Comparison of ENCODE assay signal across 1 fruit fly cellular context in the genomic region with DNA sequence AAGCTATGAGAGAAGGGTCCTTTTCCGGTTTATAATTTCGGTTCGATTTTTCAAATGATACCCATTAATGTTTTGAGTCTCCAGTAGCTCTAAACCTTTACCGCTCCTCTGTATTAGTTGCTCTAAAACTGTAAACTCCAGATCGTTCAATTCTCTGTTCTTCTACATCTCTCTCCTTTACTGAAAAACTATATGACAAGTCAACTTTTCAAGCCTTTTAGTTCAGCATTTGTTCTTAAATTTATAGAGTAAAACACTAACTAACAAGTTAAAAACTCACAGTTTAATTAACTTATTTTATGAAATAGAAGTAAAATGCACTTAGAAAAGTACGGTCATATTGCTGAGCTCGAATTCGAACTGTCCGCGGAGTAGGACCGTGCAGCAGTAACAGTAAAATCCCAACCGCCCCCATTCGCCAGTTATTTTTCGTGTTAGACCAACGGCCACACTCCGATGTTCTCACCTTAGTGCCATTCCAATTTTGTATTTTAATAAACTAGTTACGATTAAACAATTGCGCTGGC.
TF ChIP-seq lines count a peak whose summit lies in the region.

No protein-coding gene starts in this region.

TF ChIP-seq in whole organism, embryonic, 481 proteins besides CTCF, POLR2A, EP300 and RAD21 (continued from another document):
- TF ChIP-seq CG11504 (tag; optimal IDR thresholded peaks at IDR 0.05; lab: Kevin White, UChicago) (peak; percentile 25), sima (GFP tag; optimal IDR thresholded peaks at IDR 0.05; lab: Kevin White, UChicago) (no peak), gfzf (GFP tag; optimal IDR thresholded peaks at IDR 0.05; lab: Kevin White, UChicago) (peak; percentile 91), Stat92E (GFP tag; optimal IDR thresholded peaks at IDR 0.05; lab: Kevin White, UChicago) (no peak), sd (tag; optimal IDR thresholded peaks at IDR 0.05; lab: Kevin White, UChicago) (no peak), CG6791 (GFP tag; IDR thresholded peaks at IDR 0.05; lab: Robert Waterston, UW; ENCODE audit: partially characterized antibody) (0 out of 3 replicates have a peak, but pooled peaks have one; percentile 17), zen2 (GFP tag; IDR thresholded peaks at IDR 0.05; lab: Robert Waterston, UW; ENCODE audit: partially characterized antibody) (no peak), CG4328 (GFP tag; optimal IDR thresholded peaks at IDR 0.05; lab: Kevin White, UChicago) (no peak), Atf3 (GFP tag; optimal IDR thresholded peaks at IDR 0.05; lab: Kevin White, UChicago) (peak; percentile 18), CG2202 (tag; optimal IDR thresholded peaks at IDR 0.05; lab: Kevin White, UChicago) (no peak), Blimp-1 (GFP tag; optimal IDR thresholded peaks at IDR 0.05; lab: Kevin White, UChicago) (no peak), Sry-δ (GFP tag; optimal IDR thresholded peaks at IDR 0.05; lab: Kevin White, UChicago) (peak; percentile 22), CG15514 (GFP tag; optimal IDR thresholded peaks at IDR 0.05; lab: Kevin White, UChicago) (peak; percentile 18), da (GFP tag; optimal IDR thresholded peaks at IDR 0.05; lab: Kevin White, UChicago) (no peak), CG14710 (tag; optimal IDR thresholded peaks at IDR 0.05; lab: Kevin White, UChicago) (peak; percentile 9), CG11093 (GFP tag; IDR thresholded peaks at IDR 0.05; lab: Robert Waterston, UW) (no peak), Vsx1 (GFP tag; optimal IDR thresholded peaks at IDR 0.05; lab: Kevin White, UChicago) (no peak), oc (tag; optimal IDR thresholded peaks at IDR 0.05; lab: Kevin White, UChicago) (no peak), CkIIα-i1 (GFP tag; IDR thresholded peaks at IDR 0.05; lab: Robert Waterston, UW) (no peak), p53 (GFP tag; optimal IDR thresholded peaks at IDR 0.05; lab: Kevin White, UChicago) (no peak), jing (GFP tag; optimal IDR thresholded peaks at IDR 0.05; lab: Kevin White, UChicago) (no peak), CG34224 (GFP tag; IDR thresholded peaks at IDR 0.05; lab: Robert Waterston, UW; ENCODE audit: partially characterized antibody) (0 out of 3 replicates have a peak, but pooled peaks have one; percentile 31), CG6765 (GFP tag; optimal IDR thresholded peaks at IDR 0.05; lab: Kevin White, UChicago) (no peak), CG13287 (GFP tag; IDR thresholded peaks at IDR 0.05; lab: Robert Waterston, UW; ENCODE audit: partially characterized antibody) (peak; percentile 17; the same call in 1 of the 2 replicates), E2f1 (GFP tag; IDR thresholded peaks at IDR 0.05; lab: Robert Waterston, UW) (no peak), Taf1 (GFP tag; IDR thresholded peaks at IDR 0.05; lab: Robert Waterston, UW) (no peak), Nf-YA (GFP tag; IDR thresholded peaks at IDR 0.05; lab: Robert Waterston, UW) (no peak), kah (GFP tag; optimal IDR thresholded peaks at IDR 0.05; lab: Kevin White, UChicago) (no peak), Dbx (GFP tag; IDR thresholded peaks at IDR 0.05; lab: Robert Waterston, UW) (no peak), CG5180 (GFP tag; optimal IDR thresholded peaks at IDR 0.05; lab: Kevin White, UChicago) (no peak), CG11695 (GFP tag; IDR thresholded peaks at IDR 0.05; lab: Robert Waterston, UW) (no peak), Oli (tag; optimal IDR thresholded peaks at IDR 0.05; lab: Kevin White, UChicago) (no peak), Side (GFP tag; optimal IDR thresholded peaks at IDR 0.05; lab: Kevin White, UChicago) (no peak)
